Fruit fly (Drosophila melanogaster) whole organism, wandering third instar larva: ENCODE data around the gene aru.

Experiments
- Abd-B ChIP-seq: fragments of >200 bp; optimal IDR thresholded peaks from 2 replicates; lab custom pipeline; 2017; ENCODE audit warnings: missing biosample characterization, missing genetic modification characterization
- CG32264 ChIP-seq: fragments of 200-800 bp; sonication (Bioruptor generic); optimal IDR thresholded peaks from 2 replicates; lab custom pipeline; 2016; ENCODE audit warnings: missing biosample characterization, missing genetic modification characterization
- CG9705 ChIP-seq: fragments of 200-800 bp; sonication (Bioruptor generic); optimal IDR thresholded peaks from 2 replicates; lab custom pipeline; 2018; ENCODE audit warnings: missing biosample characterization, mild to moderate bottlenecking, missing genetic modification characterization
- CrebA ChIP-seq: fragments of 200-800 bp; sonication (Bioruptor generic); optimal IDR thresholded peaks from 2 replicates; lab custom pipeline; 2016; ENCODE audit warnings: missing biosample characterization, mild to moderate bottlenecking, missing genetic modification characterization, borderline replicate concordance
- Dfd ChIP-seq: fragments of >200 bp; optimal IDR thresholded peaks from 2 replicates; lab custom pipeline; 2017; ENCODE audit warnings: missing biosample characterization, missing genetic modification characterization
- Dif ChIP-seq: fragments of 200-275, 200-300 bp; sonication (Bioruptor generic); optimal IDR thresholded peaks from 2 replicates; lab custom pipeline; 2018; ENCODE audit warnings: missing biosample characterization, missing genetic modification characterization; ENCODE audit not compliant: partially characterized antibody
- HLH106 ChIP-seq: fragments of 200-800 bp; optimal IDR thresholded peaks from 3 replicates; lab custom pipeline; 2019; ENCODE audit warnings: missing biosample characterization, mild to moderate bottlenecking, missing genetic modification characterization, moderate library complexity
- Hnf4 ChIP-seq: fragments of 200-800 bp; sonication (Bioruptor generic); optimal IDR thresholded peaks from 2 replicates; lab custom pipeline; 2016; ENCODE audit warnings: missing biosample characterization, mild to moderate bottlenecking, missing genetic modification characterization
- Hr78 ChIP-seq: fragments of >200 bp; optimal IDR thresholded peaks from 2 replicates; lab custom pipeline; 2017; ENCODE audit warnings: missing biosample characterization, missing genetic modification characterization
- Hr83 ChIP-seq: fragments of 200-300 bp; sonication (Bioruptor generic); optimal IDR thresholded peaks from 2 replicates; lab custom pipeline; 2016; ENCODE audit warnings: missing biosample characterization, mild to moderate bottlenecking, missing genetic modification characterization, moderate library complexity; ENCODE audit not compliant: poor library complexity, severe bottlenecking
- Jra ChIP-seq: sonication (Bioruptor generic); optimal IDR thresholded peaks from 2 replicates; lab custom pipeline; 2016; ENCODE audit warnings: missing biosample characterization, missing genetic modification characterization
- Mio ChIP-seq: sonication (Bioruptor generic); optimal IDR thresholded peaks from 2 replicates; lab custom pipeline; 2016; ENCODE audit warnings: missing biosample characterization, missing genetic modification characterization
- N ChIP-seq: fragments of >200 bp; optimal IDR thresholded peaks from 2 replicates; lab custom pipeline; 2018; ENCODE audit warnings: missing biosample characterization, missing external identifiers, missing genetic modification characterization
- Rel ChIP-seq, 2 experiments: fragments of 200-800 bp; sonication (Bioruptor generic) in 1 of 2; optimal IDR thresholded peaks; 2 replicates in 1 of 2; 3 replicates in 1 of 2; lab custom pipeline; 2016 to 2019; ENCODE audit warnings: mild to moderate bottlenecking in 2 of 2, missing biosample characterization in 2 of 2, missing genetic modification characterization in 2 of 2, moderate library complexity in 1 of 2
- Sp1 ChIP-seq: fragments of 200-800 bp; sonication (Bioruptor generic); optimal IDR thresholded peaks from 3 replicates; lab custom pipeline; 2019; ENCODE audit warnings: missing biosample characterization, mild to moderate bottlenecking, missing genetic modification characterization, moderate library complexity
- Vsx2 ChIP-seq: fragments of 200-300, 225-300 bp; sonication (Bioruptor generic); optimal IDR thresholded peaks from 2 replicates; lab custom pipeline; 2018; ENCODE audit warnings: missing biosample characterization, missing genetic modification characterization; ENCODE audit not compliant: partially characterized antibody
- br ChIP-seq: fragments of 200-800 bp; sonication (Bioruptor generic); optimal IDR thresholded peaks from 2 replicates; lab custom pipeline; 2016; ENCODE audit warnings: missing biosample characterization, missing genetic modification characterization
- brk ChIP-seq: fragments of 200-800 bp; sonication (Bioruptor generic); optimal IDR thresholded peaks from 2 replicates; lab custom pipeline; 2016; ENCODE audit warnings: missing biosample characterization, mild to moderate bottlenecking, missing genetic modification characterization
- dl ChIP-seq, 2 experiments: fragments of 175-275, 200-275 bp in 1 of 2; fragments of 200-275 bp in 1 of 2; sonication (Bioruptor generic); optimal IDR thresholded peaks; lab custom pipeline; 2018; ENCODE audit warnings: mild to moderate bottlenecking in 2 of 2, missing biosample characterization in 2 of 2, missing genetic modification characterization in 2 of 2, moderate library complexity in 2 of 2; ENCODE audit not compliant: partially characterized antibody in 2 of 2, insufficient read depth in 1 of 2
- dmrt93B ChIP-seq: fragments of 200-800 bp; sonication (Bioruptor generic); optimal IDR thresholded peaks from 2 replicates; lab custom pipeline; 2018; ENCODE audit warnings: missing biosample characterization, mild to moderate bottlenecking, missing genetic modification characterization
- dsf ChIP-seq: sonication (Bioruptor generic); optimal IDR thresholded peaks from 2 replicates; lab custom pipeline; 2016; ENCODE audit warnings: missing biosample characterization, missing genetic modification characterization, borderline replicate concordance
- foxo ChIP-seq, 2 experiments: fragments of 200-800 bp; sonication (Bioruptor generic); optimal IDR thresholded peaks; 2 replicates in 1 of 2; 3 replicates in 1 of 2; lab custom pipeline; 2016 to 2017; ENCODE audit warnings: missing biosample characterization in 2 of 2, missing genetic modification characterization in 2 of 2
- fru ChIP-seq: fragments of 200-800 bp; sonication (Bioruptor generic); optimal IDR thresholded peaks from 3 replicates; lab custom pipeline; 2016; ENCODE audit warnings: missing biosample characterization, mild to moderate bottlenecking, missing genetic modification characterization
- h ChIP-seq: fragments of 200-800 bp; sonication (Bioruptor generic); optimal IDR thresholded peaks from 3 replicates; lab custom pipeline; 2016; ENCODE audit warnings: missing biosample characterization, mild to moderate bottlenecking, missing genetic modification characterization
- jim ChIP-seq: fragments of 175-275, 200-325 bp; sonication (Bioruptor generic); optimal IDR thresholded peaks from 2 replicates; lab custom pipeline; 2016; ENCODE audit warnings: missing biosample characterization, mild to moderate bottlenecking, missing genetic modification characterization
- lola ChIP-seq: fragments of >200 bp; optimal IDR thresholded peaks from 2 replicates; lab custom pipeline; 2017; ENCODE audit warnings: missing biosample characterization, missing genetic modification characterization
- pan ChIP-seq: fragments of >200 bp; optimal IDR thresholded peaks from 2 replicates; lab custom pipeline; 2017
- psq ChIP-seq: fragments of 200-800 bp; sonication (Bioruptor generic); optimal IDR thresholded peaks from 3 replicates; lab custom pipeline; 2017; ENCODE audit warnings: missing biosample characterization, mild to moderate bottlenecking, missing genetic modification characterization, moderate library complexity
- rgr ChIP-seq: fragments of 200-800 bp; sonication (Bioruptor generic); optimal IDR thresholded peaks from 3 replicates; lab custom pipeline; 2016; ENCODE audit warnings: missing biosample characterization, mild to moderate bottlenecking, missing genetic modification characterization
- sage ChIP-seq: fragments of 200-800 bp; sonication (Bioruptor generic); optimal IDR thresholded peaks from 2 replicates; lab custom pipeline; 2016; ENCODE audit warnings: missing biosample characterization, mild to moderate bottlenecking, missing genetic modification characterization
- sv ChIP-seq: fragments of 200-800 bp; sonication (Bioruptor generic); optimal IDR thresholded peaks from 3 replicates; lab custom pipeline; 2016; ENCODE audit warnings: missing biosample characterization, missing genetic modification characterization
- tai ChIP-seq: sonication (Bioruptor generic); optimal IDR thresholded peaks from 2 replicates; lab custom pipeline; 2016; ENCODE audit warnings: missing biosample characterization, missing genetic modification characterization
- usp ChIP-seq: fragments of >200 bp; optimal IDR thresholded peaks from 2 replicates; lab custom pipeline; 2017; ENCODE audit warnings: missing biosample characterization, missing genetic modification characterization
- woc ChIP-seq: sonication (Bioruptor generic); optimal IDR thresholded peaks from 2 replicates; lab custom pipeline; 2016; ENCODE audit warnings: missing biosample characterization, mild to moderate bottlenecking, missing genetic modification characterization

Gene aru

dm6 chr2L:867899-868605 is at the start of gene aru:
Gene aru, minus strand, starts transcription at chr2L:868354.
- TF ChIP-seq Vsx2 (no peak), Rel (GFP tag; optimal IDR thresholded peaks at IDR 0.05; lab: Kevin White, UChicago) (no peak), Rel (tag; optimal IDR thresholded peaks at IDR 0.05; lab: Kevin White, UChicago) (peak; percentile 6), dmrt93B (GFP tag; lab: Kevin White, UChicago) (no peak), psq (GFP tag; lab: Kevin White, UChicago) (peak; percentile 38), Hr83 (peak; percentile 19), woc (GFP tag; lab: Kevin White, UChicago) (peak; percentile 36), jim (GFP tag; lab: Kevin White, UChicago) (no peak), Hnf4 (GFP tag; lab: Kevin White, UChicago) (peak; percentile 43), br (GFP tag; lab: Kevin White, UChicago) (no peak), Jra (GFP tag; lab: Kevin White, UChicago) (no peak), h (peak; percentile 48), sv (GFP tag; lab: Kevin White, UChicago) (no peak), Abd-B (no peak), lola (no peak), CrebA (GFP tag; lab: Kevin White, UChicago) (no peak), HLH106 (tag; lab: Kevin White, UChicago) (peak; percentile 43), rgr (GFP tag; lab: Kevin White, UChicago) (peak; percentile 2), Dfd (no peak), Hr78 (GFP tag; lab: Kevin White, UChicago) (no peak), foxo (GFP tag; optimal IDR thresholded peaks at IDR 0.05; lab: Kevin White, UChicago) (no peak), sage (GFP tag; lab: Kevin White, UChicago) (peak; percentile 21), dsf (GFP tag; lab: Kevin White, UChicago) (no peak), dl (GFP tag; optimal IDR thresholded peaks at IDR 0.05; lab: Kevin White, UChicago; ENCODE audit: insufficient read depth in 1 of 2, partially characterized antibody in 2 of 2) (peak in 1 of 2 experiments; percentile 56), N (GFP tag; lab: Kevin White, UChicago) (no peak), pan (lab: Kevin White, UChicago) (no peak), Dif (GFP tag; lab: Kevin White, UChicago) (peak; percentile 82), Sp1 (GFP tag; lab: Kevin White, UChicago) (peak; percentile 30), tai (no peak), fru (GFP tag; lab: Kevin White, UChicago) (peak; percentile 68), usp (GFP tag; lab: Kevin White, UChicago) (no peak), CG32264 (no peak), brk (peak; percentile 37)

dm6 chr2L:913850-914391 is 45.8 kb upstream of the aru start, which contains the start of gene GluRIIC:
Gene GluRIIC, plus strand, starts transcription at chr2L:914086.
- no peak for TF ChIP-seq Abd-B
- no peak for TF ChIP-seq sv (GFP tag; lab: Kevin White, UChicago)
- TF ChIP-seq CG9705 = no peak
- TF ChIP-seq pan (lab: Kevin White, UChicago) = no peak
- no peak for TF ChIP-seq N (GFP tag; lab: Kevin White, UChicago)
- no peak for TF ChIP-seq foxo (GFP tag; optimal IDR thresholded peaks at IDR 0.05; lab: Kevin White, UChicago)
- no peak for TF ChIP-seq lola
- TF ChIP-seq sage (GFP tag; lab: Kevin White, UChicago) = no peak
- no peak for TF ChIP-seq Mio (GFP tag; lab: Kevin White, UChicago)
- TF ChIP-seq CrebA (GFP tag; lab: Kevin White, UChicago) = no peak
- no peak for TF ChIP-seq h
- TF ChIP-seq Hr83 = no peak
- TF ChIP-seq fru (GFP tag; lab: Kevin White, UChicago) = no peak

dm6 chr2L:903748-904147 is 35.6 kb upstream of the aru start:
- no peak for TF ChIP-seq usp (GFP tag; lab: Kevin White, UChicago)
- TF ChIP-seq Abd-B = no peak
- TF ChIP-seq Mio (GFP tag; lab: Kevin White, UChicago) = no peak
- TF ChIP-seq woc (GFP tag; lab: Kevin White, UChicago) = no peak
- no peak for TF ChIP-seq CG9705
- TF ChIP-seq Rel (GFP tag; optimal IDR thresholded peaks at IDR 0.05; lab: Kevin White, UChicago) = no peak
- no peak for TF ChIP-seq Rel (tag; optimal IDR thresholded peaks at IDR 0.05; lab: Kevin White, UChicago)
- TF ChIP-seq sv (GFP tag; lab: Kevin White, UChicago) = no peak
- TF ChIP-seq Dif (GFP tag; lab: Kevin White, UChicago) = no peak
- no peak for TF ChIP-seq Hr83
